Worm (Caenorhabditis elegans) whole organism, L4/young adult: ENCODE measurements around the gene acl-8.
A peak's percentile ranks its signal among the peaks of the same experiment; 100 is the strongest.

ENCODE experiments used
- W03F9.2 ChIP-seq: fragments of 150-350 bp; optimal IDR thresholded peaks from 2 replicates; lab custom pipeline; 2014; ENCODE audit warnings: missing biosample characterization, missing genetic modification characterization
- dao-5 ChIP-seq: sonication (generic microtip); optimal IDR thresholded peaks from 2 replicates; lab custom pipeline; 2016; ENCODE audit warnings: missing genotype, missing genetic modification characterization, moderate library complexity, missing compliant biosample characterization
- him-1 ChIP-seq: sonication (generic microtip); optimal IDR thresholded peaks from 2 replicates; lab custom pipeline; 2016; ENCODE audit warnings: missing genotype, missing genetic modification reagents, missing genetic modification characterization, missing compliant biosample characterization

Gene acl-8

ce11 chrV:6450129-6451011 is at the start of gene acl-8:
Gene acl-8 (plus strand): TSS chrV:6450870.
- TF ChIP-seq dao-5 (tag; lab: Kevin White, UChicago): no peak

DNA sequence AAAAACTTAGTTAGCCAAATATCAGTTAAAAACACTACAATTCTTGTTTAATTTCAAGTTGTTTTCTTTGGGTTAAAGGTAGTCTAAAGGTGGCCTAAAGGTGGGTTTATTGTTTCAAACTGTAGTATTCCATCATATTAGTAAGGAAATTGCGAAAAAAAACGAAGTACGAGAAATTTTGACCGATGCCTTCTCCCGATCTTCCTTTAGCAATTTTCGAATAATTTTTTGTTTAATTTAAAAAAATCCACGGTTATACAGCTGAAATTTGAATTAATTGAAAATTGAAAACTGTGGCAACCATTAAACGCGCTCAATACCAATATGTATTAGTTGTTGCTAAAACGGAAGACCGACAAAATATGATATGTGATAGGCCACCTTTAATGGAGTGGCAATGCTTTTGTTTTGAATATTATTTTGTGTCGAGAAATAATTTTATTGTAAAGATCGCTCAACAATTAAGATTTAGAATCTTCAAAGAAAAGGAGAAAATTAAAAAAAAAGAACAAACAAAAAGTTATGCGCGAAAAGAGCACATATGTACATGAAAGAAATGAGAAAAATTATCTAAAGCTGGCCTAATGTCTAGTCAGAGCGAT is 49.6 kb upstream of the acl-8 start:
- TF ChIP-seq W03F9.2 (tag; lab: Kevin White, UChicago): no peak
- TF ChIP-seq him-1 (tag; lab: Kevin White, UChicago): no peak

DNA sequence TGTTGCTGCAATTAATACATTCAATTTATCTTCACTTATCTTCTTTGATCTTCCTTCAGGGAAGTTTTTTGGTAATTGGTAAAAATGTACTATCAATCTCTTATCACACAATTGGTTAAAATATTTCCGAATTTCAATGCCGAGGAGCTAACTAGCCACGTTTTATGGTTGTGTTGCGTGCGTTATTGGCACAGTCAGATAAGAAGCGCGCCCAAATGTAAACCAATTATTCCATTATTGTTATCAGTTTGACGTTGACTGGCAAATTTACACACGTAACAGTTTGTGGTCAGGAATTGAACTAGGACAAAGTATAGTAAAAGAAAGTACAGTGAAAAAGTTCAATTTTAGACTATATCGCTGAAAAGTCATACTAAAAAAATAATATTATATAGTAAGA is 43.1 kb upstream of the acl-8 start:
- no peak for TF ChIP-seq W03F9.2 (tag; lab: Kevin White, UChicago)
- no peak for TF ChIP-seq him-1 (tag; lab: Kevin White, UChicago)
- no peak for TF ChIP-seq dao-5 (tag; lab: Kevin White, UChicago)

- TF ChIP-seq him-1 (tag; lab: Kevin White, UChicago) (no peak), dao-5 (tag; lab: Kevin White, UChicago) (no peak), W03F9.2 (tag; lab: Kevin White, UChicago) (no peak)
Observed at ce11 chrV:6408733-6409227, 41.9 kb upstream of the acl-8 start, which contains the start of gene bcf-1. Gene bcf-1 (minus strand): TSS chrV:6408783.

ce11 chrV:6411161-6411560 is 39.5 kb upstream of the acl-8 start:
- TF ChIP-seq dao-5 (tag; lab: Kevin White, UChicago) (no peak), him-1 (tag; lab: Kevin White, UChicago) (no peak), W03F9.2 (tag; lab: Kevin White, UChicago) (no peak)

ce11 chrV:6413057-6413456 is 37.6 kb upstream of the acl-8 start:
- TF ChIP-seq him-1 (tag; lab: Kevin White, UChicago) (no peak), W03F9.2 (tag; lab: Kevin White, UChicago) (no peak), dao-5 (tag; lab: Kevin White, UChicago) (no peak)

- TF ChIP-seq dao-5 (tag; lab: Kevin White, UChicago) (no peak), him-1 (tag; lab: Kevin White, UChicago) (no peak), W03F9.2 (tag; lab: Kevin White, UChicago) (no peak)
Observed at ce11 chrV:6414469-6414868, 36.2 kb upstream of the acl-8 start.

ce11 chrV:6414985-6415384 is 35.7 kb upstream of the acl-8 start, which contains the start of gene cht-6:
Gene cht-6 (plus strand): TSS chrV:6414993.
- TF ChIP-seq him-1 (tag; lab: Kevin White, UChicago) (no peak), W03F9.2 (tag; lab: Kevin White, UChicago) (no peak), dao-5 (tag; lab: Kevin White, UChicago) (no peak)

DNA sequence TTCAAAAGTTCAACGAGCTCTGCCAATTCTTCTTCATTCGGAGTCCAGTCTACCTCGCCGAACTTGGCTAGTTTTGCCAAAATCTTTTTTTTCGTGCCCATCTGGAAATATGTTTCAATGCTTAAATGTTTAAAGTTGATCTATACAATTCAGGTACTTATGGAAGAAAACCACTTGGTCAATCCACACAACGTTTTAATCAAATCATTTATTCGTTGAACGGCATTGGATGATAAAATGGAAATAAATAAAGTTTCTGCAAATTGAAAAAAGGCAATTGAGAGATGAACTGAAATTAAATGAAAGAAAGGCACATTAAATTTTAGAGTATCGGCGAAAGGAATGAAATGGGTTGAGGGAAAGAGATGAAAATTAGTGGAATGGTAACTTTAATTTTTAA is 26.6 kb upstream of the acl-8 start, which contains the start of gene urb-1:
urb-1 (minus strand) TSS at position 101 of the 400 bp plus-strand sequence.
- TF ChIP-seq W03F9.2 (tag; lab: Kevin White, UChicago) (no peak), dao-5 (tag; lab: Kevin White, UChicago) (no peak), him-1 (tag; lab: Kevin White, UChicago) (no peak)

ce11 chrV:6425927-6426326 is 24.7 kb upstream of the acl-8 start, which contains the start of gene T05H4.11:
Gene T05H4.11 (minus strand): TSS chrV:6426261.
- no peak for TF ChIP-seq W03F9.2 (tag; lab: Kevin White, UChicago)
- no peak for TF ChIP-seq dao-5 (tag; lab: Kevin White, UChicago)
- TF ChIP-seq him-1 (tag; lab: Kevin White, UChicago): no peak

DNA sequence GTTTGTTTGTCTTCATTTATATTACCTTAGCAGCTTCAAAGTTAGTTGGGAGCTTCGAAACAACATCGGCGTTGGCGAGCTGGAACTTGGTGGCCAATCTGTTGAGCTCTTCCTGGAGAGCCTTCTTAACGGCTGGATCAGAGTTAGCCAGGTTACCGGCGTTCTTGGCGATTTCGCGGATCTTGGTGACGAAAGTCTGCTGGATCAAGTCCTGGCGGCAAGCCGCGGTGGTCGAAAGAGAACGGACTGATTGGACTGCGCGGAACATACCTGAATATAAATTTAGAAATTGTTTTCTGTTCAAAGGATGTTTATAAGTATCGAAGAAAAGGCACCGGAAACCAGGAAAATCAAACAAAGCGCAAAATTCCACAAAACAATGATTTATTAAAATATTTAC is 23.8 kb upstream of the acl-8 start, which contains the start of gene atp-4:
atp-4 (minus strand) TSS at position 270 of the 400 bp plus-strand sequence.
- no peak for TF ChIP-seq him-1 (tag; lab: Kevin White, UChicago)
- TF ChIP-seq W03F9.2 (tag; lab: Kevin White, UChicago): no peak
- no peak for TF ChIP-seq dao-5 (tag; lab: Kevin White, UChicago)

DNA sequence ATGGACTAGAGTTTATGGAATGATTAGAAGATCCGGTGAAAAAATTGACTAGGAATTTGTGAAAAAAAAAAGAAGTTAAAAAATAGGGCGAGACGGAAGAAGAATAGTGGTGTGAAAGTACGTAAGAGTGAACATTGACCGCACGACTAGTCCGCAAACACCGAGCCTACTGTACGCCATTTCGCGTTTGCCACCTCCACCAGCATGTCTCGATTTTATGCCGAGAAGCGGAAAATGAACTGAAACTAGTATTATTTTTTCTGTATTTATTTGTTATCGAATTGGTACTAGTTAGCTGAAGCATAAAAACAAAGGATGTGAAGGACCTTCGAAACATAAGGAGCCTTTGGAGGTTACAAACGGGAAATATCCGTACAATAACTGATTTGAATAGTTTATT is 23.2 kb upstream of the acl-8 start:
- TF ChIP-seq him-1 (tag; lab: Kevin White, UChicago) (no peak), W03F9.2 (tag; lab: Kevin White, UChicago) (peak; percentile 38), dao-5 (tag; lab: Kevin White, UChicago) (no peak)

DNA sequence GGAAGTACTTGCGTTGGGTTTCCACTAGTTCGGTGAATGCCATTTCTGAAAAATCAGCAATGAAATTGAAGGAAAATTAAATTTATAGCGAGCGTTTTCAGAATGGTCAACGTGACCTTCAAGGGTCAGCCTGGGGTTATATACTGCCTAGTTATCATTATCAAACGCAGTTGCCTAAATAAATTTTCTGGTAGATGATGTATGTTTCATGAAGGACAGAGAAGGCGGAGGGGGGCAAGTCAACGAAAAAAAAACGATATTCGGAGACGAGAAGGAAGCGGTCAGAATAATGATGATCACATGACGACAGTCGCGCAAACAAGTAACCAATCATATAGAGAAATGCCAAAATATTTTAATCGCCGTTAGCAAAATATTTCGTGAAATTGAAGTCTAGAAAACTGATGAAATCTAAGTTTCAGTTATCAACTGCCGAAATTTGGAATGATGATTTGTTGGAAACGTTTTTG is 20.8 kb upstream of the acl-8 start, which contains the start of gene alh-4:
alh-4 (minus strand) TSS at position 51 of the 470 bp plus-strand sequence.
- no peak for TF ChIP-seq him-1 (tag; lab: Kevin White, UChicago)
- TF ChIP-seq W03F9.2 (tag; lab: Kevin White, UChicago): no peak
- TF ChIP-seq dao-5 (tag; lab: Kevin White, UChicago): no peak
